Fruit fly (Drosophila melanogaster): ENCODE measurements around the gene CG2211.

The CG2211 gene

dm6 chr3L:1334571-1335427 lies at the start of gene CG2211, which contains the start of gene Hmbs (continued):
- TF ChIP-seq Meics (GFP tag; optimal IDR thresholded peaks at IDR 0.05), result peak; percentile 86
- TF ChIP-seq pros (GFP tag; optimal IDR thresholded peaks at IDR 0.05), result peak; percentile 34
- peak; percentile 84 for TF ChIP-seq Sox102F (GFP tag; optimal IDR thresholded peaks at IDR 0.05)
- peak; percentile 72 for TF ChIP-seq ewg (GFP tag; optimal IDR thresholded peaks at IDR 0.05)
- peak; percentile 70; the same call in 3 of the 4 replicates for TF ChIP-seq Dll (GFP tag; IDR thresholded peaks at IDR 0.05; ENCODE audit: partially characterized antibody)
- TF ChIP-seq CG1647 (GFP tag; optimal IDR thresholded peaks at IDR 0.05), result peak; percentile 81
- TF ChIP-seq CG10565 (GFP tag; optimal IDR thresholded peaks at IDR 0.05), result peak; percentile 73
- peak in 1 of 3 experiments; percentile 60 for TF ChIP-seq Stat92E (GFP tag; optimal IDR thresholded peaks at IDR 0.05)
- TF ChIP-seq az2 (GFP tag; optimal IDR thresholded peaks at IDR 0.05), result peak; percentile 91
- TF ChIP-seq CG14710 (tag; optimal IDR thresholded peaks at IDR 0.05), result peak; percentile 95
- peak; percentile 86 for TF ChIP-seq PHDP (tag; optimal IDR thresholded peaks at IDR 0.05)
- peak; percentile 78 for TF ChIP-seq ara (GFP tag; IDR thresholded peaks at IDR 0.05)
- peak; percentile 87 for TF ChIP-seq CG14014 (GFP tag; IDR thresholded peaks at IDR 0.05)
- TF ChIP-seq p53 (GFP tag; optimal IDR thresholded peaks at IDR 0.05), result peak; percentile 7
- peak; percentile 92 for TF ChIP-seq chn (GFP tag; optimal IDR thresholded peaks at IDR 0.05)
- peak; percentile 55 for TF ChIP-seq Scr (GFP tag; IDR thresholded peaks at IDR 0.05; ENCODE audit: partially characterized antibody)
- TF ChIP-seq ATbp (GFP tag; optimal IDR thresholded peaks at IDR 0.05), result no peak
- TF ChIP-seq CG12155 (GFP tag; optimal IDR thresholded peaks at IDR 0.05), result peak; percentile 86
- TF ChIP-seq fd3F (GFP tag; optimal IDR thresholded peaks at IDR 0.05), result peak; percentile 69
- peak; percentile 53 for TF ChIP-seq CG7556 (GFP tag; optimal IDR thresholded peaks at IDR 0.05)
- peak; percentile 89 for TF ChIP-seq Xrp1 (GFP tag; IDR thresholded peaks at IDR 0.05)
- peak; percentile 83 for TF ChIP-seq CG10979 (tag; optimal IDR thresholded peaks at IDR 0.05)
- peak; percentile 68 for TF ChIP-seq exex (tag; optimal IDR thresholded peaks at IDR 0.05)
- no peak for TF ChIP-seq org-1 (GFP tag; optimal IDR thresholded peaks at IDR 0.05)
- peak; percentile 85 to 89 for TF ChIP-seq Hr51 (GFP tag; optimal IDR thresholded peaks at IDR 0.05)
- peak; percentile 75 for TF ChIP-seq stc (GFP tag; IDR thresholded peaks at IDR 0.05)
- TF ChIP-seq Sry-β (GFP tag; optimal IDR thresholded peaks at IDR 0.05), result no peak
- TF ChIP-seq tap (tag; optimal IDR thresholded peaks at IDR 0.05), result peak; percentile 28
- peak; percentile 95 for TF ChIP-seq pzg (GFP tag; optimal IDR thresholded peaks at IDR 0.05)
- TF ChIP-seq CG14441 (GFP tag; IDR thresholded peaks at IDR 0.05), result peak; percentile 83
- peak; percentile 85 for TF ChIP-seq CG11247 (GFP tag; IDR thresholded peaks at IDR 0.05)
- peak; percentile 58 for TF ChIP-seq sd (tag; optimal IDR thresholded peaks at IDR 0.05)
- peak; percentile 58; the same call in 1 of the 2 replicates for TF ChIP-seq wor (GFP tag; IDR thresholded peaks at IDR 0.05)
- TF ChIP-seq Deaf1 (tag; optimal IDR thresholded peaks at IDR 0.05), result peak; percentile 75
- peak; percentile 90 for TF ChIP-seq B-H2 (GFP tag; optimal IDR thresholded peaks at IDR 0.05)
- TF ChIP-seq CG10959 (GFP tag; IDR thresholded peaks at IDR 0.05), result peak; percentile 67
- peak; percentile 75 for TF ChIP-seq tup (GFP tag; optimal IDR thresholded peaks at IDR 0.05)
- peak; percentile 74 for TF ChIP-seq Aef1 (GFP tag; IDR thresholded peaks at IDR 0.05)
- TF ChIP-seq CG13123 (GFP tag; optimal IDR thresholded peaks at IDR 0.05), result peak; percentile 82
- peak; percentile 80 for TF ChIP-seq CG18764 (GFP tag; optimal IDR thresholded peaks at IDR 0.05)
- peak; percentile 50; the same call in 1 of the 2 replicates for TF ChIP-seq Taf1 (GFP tag; IDR thresholded peaks at IDR 0.05)
- TF ChIP-seq crc (GFP tag; optimal IDR thresholded peaks at IDR 0.05), result peak; percentile 76
- peak; percentile 84 for TF ChIP-seq CG6272 (GFP tag; IDR thresholded peaks at IDR 0.05)
- peak; percentile 78 for TF ChIP-seq Dek (tag; optimal IDR thresholded peaks at IDR 0.05)
- peak; percentile 28 for TF ChIP-seq wek (GFP tag; optimal IDR thresholded peaks at IDR 0.05)
- TF ChIP-seq nau (GFP tag; optimal IDR thresholded peaks at IDR 0.05), result no peak
- TF ChIP-seq CG6813 (GFP tag; optimal IDR thresholded peaks at IDR 0.05), result peak; percentile 79

Measured in whole organism, embryonic.